Worm (Caenorhabditis elegans) whole organism, L1 larva: ENCODE results near the gene col-96.
A peak's percentile ranks its signal among the peaks of the same experiment; 100 is the strongest.

ENCODE experiments used
- F16B12.6 ChIP-seq: fragments of 150-350 bp; optimal IDR thresholded peaks from 2 replicates; lab custom pipeline; 2014; ENCODE audit warnings: missing biosample characterization, missing genetic modification characterization
- Y116A8C.19 ChIP-seq: sonication (generic microtip); optimal IDR thresholded peaks from 2 replicates; lab custom pipeline; 2016; ENCODE audit warnings: missing compliant biosample characterization, missing genetic modification characterization, borderline replicate concordance
- ama-1 ChIP-seq: fragments of 150-350 bp; optimal IDR thresholded peaks from 2 replicates; lab custom pipeline; 2014
- blmp-1 ChIP-seq: fragments of 150-350 bp; optimal IDR thresholded peaks from 2 replicates; lab custom pipeline; 2014; ENCODE audit warnings: missing biosample characterization, missing genetic modification characterization
- ceh-82 ChIP-seq, 3 experiments: fragments of 150-350 bp in 1 of 3; sonication (generic microtip) in 2 of 3; optimal IDR thresholded peaks; 2 replicates each; lab custom pipeline; 2014 to 2017; ENCODE audit warnings: missing biosample characterization in 3 of 3, missing genetic modification characterization in 3 of 3
- ceh-90 ChIP-seq: sonication (generic microtip); optimal IDR thresholded peaks from 2 replicates; lab custom pipeline; 2016; ENCODE audit warnings: missing genetic modification characterization, missing compliant biosample characterization
- ces-1 ChIP-seq: fragments of 150-350 bp; optimal IDR thresholded peaks from 2 replicates; lab custom pipeline; 2014; ENCODE audit warnings: missing biosample characterization, missing genetic modification reagents, missing genetic modification characterization
- dpl-1 ChIP-seq, 3 experiments: fragments of 150-350 bp in 2 of 3; sonication (generic microtip) in 1 of 3; optimal IDR thresholded peaks; 2 replicates each; lab custom pipeline; 2014 to 2017; ENCODE audit warnings: missing biosample characterization in 3 of 3, missing genetic modification characterization in 3 of 3, missing genetic modification reagents in 3 of 3
- efl-1 ChIP-seq, 4 experiments: fragments of 150-350 bp; optimal IDR thresholded peaks in 3 of 4; peaks in 1 of 4; 1 replicate in 1 of 4; 2 replicates in 3 of 4; lab custom pipeline; 2014; ENCODE audit warnings: missing biosample characterization in 2 of 4, missing genetic modification characterization in 2 of 4, missing genetic modification reagents in 2 of 4
- elt-2 ChIP-seq: sonication (generic microtip); optimal IDR thresholded peaks from 2 replicates; lab custom pipeline; 2016; ENCODE audit warnings: missing genetic modification characterization, mild to moderate bottlenecking, inconsistent platforms, missing compliant biosample characterization, missing genetic modification reagents
- elt-3 ChIP-seq, 6 experiments: fragments of 150-350 bp in 1 of 6; sonication (generic microtip); optimal IDR thresholded peaks; 2 replicates each; lab custom pipeline; 2017 to 2018; ENCODE audit warnings: missing biosample characterization in 6 of 6, missing genetic modification characterization in 6 of 6, inconsistent platforms in 1 of 6
- ets-5 ChIP-seq: fragments of 200-800 bp; sonication (Bioruptor generic); IDR thresholded peaks from 2 replicates; pipeline ENCODE4 v1.3.6; 2022; ENCODE audit warnings: missing genetic modification characterization, missing compliant biosample characterization
- grh-1 ChIP-seq: fragments of 200-800 bp; sonication (Bioruptor generic); IDR thresholded peaks from 2 replicates; pipeline ENCODE4 v1.3.6; 2022; ENCODE audit warnings: missing genetic modification reagents, missing genetic modification characterization, missing compliant biosample characterization
- hlh-4 ChIP-seq: sonication (generic microtip); optimal IDR thresholded peaks from 2 replicates; lab custom pipeline; 2016; ENCODE audit warnings: mild to moderate bottlenecking, missing genetic modification characterization, missing compliant biosample characterization
- isw-1 ChIP-seq: fragments of 200-800 bp; sonication (Bioruptor generic); IDR thresholded peaks from 2 replicates; pipeline ENCODE4 v1.3.6; 2022; ENCODE audit warnings: missing genetic modification characterization, missing compliant biosample characterization
- lin-15B ChIP-seq: fragments of 150-350 bp; sonication (generic microtip); optimal IDR thresholded peaks from 3 replicates; lab custom pipeline; 2014; ENCODE audit warnings: missing biosample characterization, missing genetic modification characterization
- mdl-1 ChIP-seq, 2 experiments: fragments of 150-350 bp; optimal IDR thresholded peaks; 2 replicates each; lab custom pipeline; 2014 to 2017; ENCODE audit warnings: missing biosample characterization in 2 of 2, missing genetic modification characterization in 2 of 2, inconsistent platforms in 1 of 2
- nhr-47 ChIP-seq: sonication (generic microtip); optimal IDR thresholded peaks from 2 replicates; lab custom pipeline; 2016; ENCODE audit warnings: mild to moderate bottlenecking, missing genetic modification characterization, moderate library complexity, missing compliant biosample characterization
- nhr-71 ChIP-seq: sonication (generic microtip); optimal IDR thresholded peaks from 2 replicates; lab custom pipeline; 2016; ENCODE audit warnings: mild to moderate bottlenecking, missing genetic modification characterization, moderate library complexity, missing compliant biosample characterization
- nhr-76 ChIP-seq: sonication (generic microtip); optimal IDR thresholded peaks from 2 replicates; lab custom pipeline; 2017; ENCODE audit warnings: missing biosample characterization, missing genetic modification characterization
- nhr-77 ChIP-seq: fragments of 150-350 bp; optimal IDR thresholded peaks from 2 replicates; lab custom pipeline; 2014; ENCODE audit warnings: missing biosample characterization, missing genetic modification characterization
- nhr-90 ChIP-seq: sonication (generic microtip); optimal IDR thresholded peaks from 2 replicates; lab custom pipeline; 2016; ENCODE audit warnings: mild to moderate bottlenecking, missing genetic modification characterization, missing compliant biosample characterization; ENCODE audit not compliant: poor library complexity
- rnt-1 ChIP-seq: sonication (generic microtip); optimal IDR thresholded peaks from 2 replicates; lab custom pipeline; 2016; ENCODE audit warnings: mild to moderate bottlenecking, missing genetic modification characterization, moderate library complexity, missing compliant biosample characterization
- skn-1 ChIP-seq: fragments of 150-350 bp; optimal IDR thresholded peaks from 2 replicates; lab custom pipeline; 2014; ENCODE audit warnings: missing biosample characterization, missing genetic modification characterization
- tbx-2 ChIP-seq: sonication (generic microtip); optimal IDR thresholded peaks from 2 replicates; lab custom pipeline; 2016; ENCODE audit warnings: missing genetic modification characterization, missing compliant biosample characterization
- unc-130 ChIP-seq: fragments of 150-350 bp; optimal IDR thresholded peaks from 2 replicates; lab custom pipeline; 2017; ENCODE audit warnings: missing biosample characterization, missing genetic modification characterization, inconsistent platforms
- unc-62 ChIP-seq: fragments of 150-350 bp; optimal IDR thresholded peaks from 2 replicates; lab custom pipeline; 2014; ENCODE audit warnings: missing biosample characterization, missing genetic modification reagents, missing genetic modification characterization
- unc-98 ChIP-seq: fragments of 200-800 bp; sonication (Bioruptor generic); IDR thresholded peaks from 2 replicates; pipeline ENCODE4 v1.3.6; 2022; ENCODE audit warnings: missing genetic modification characterization, missing compliant biosample characterization
- vab-15 ChIP-seq: sonication (generic microtip); optimal IDR thresholded peaks from 2 replicates; lab custom pipeline; 2017; ENCODE audit warnings: missing genotype, mild to moderate bottlenecking, missing genetic modification characterization, missing compliant biosample characterization
- xbp-1 ChIP-seq: sonication (generic microtip); optimal IDR thresholded peaks from 2 replicates; lab custom pipeline; 2016; ENCODE audit warnings: missing genetic modification characterization, missing compliant biosample characterization
- zip-4 ChIP-seq: fragments of 200-800 bp; sonication (Bioruptor generic); optimal IDR thresholded peaks from 2 replicates; lab custom pipeline; 2018; ENCODE audit warnings: mild to moderate bottlenecking, missing genetic modification characterization, moderate library complexity, missing compliant biosample characterization
- ztf-11 ChIP-seq, 2 experiments: sonication (generic microtip); optimal IDR thresholded peaks; 2 replicates each; lab custom pipeline; 2016 to 2017; ENCODE audit warnings: missing genetic modification characterization in 2 of 2, missing biosample characterization in 1 of 2, missing compliant biosample characterization in 1 of 2

The col-96 gene

DNA sequence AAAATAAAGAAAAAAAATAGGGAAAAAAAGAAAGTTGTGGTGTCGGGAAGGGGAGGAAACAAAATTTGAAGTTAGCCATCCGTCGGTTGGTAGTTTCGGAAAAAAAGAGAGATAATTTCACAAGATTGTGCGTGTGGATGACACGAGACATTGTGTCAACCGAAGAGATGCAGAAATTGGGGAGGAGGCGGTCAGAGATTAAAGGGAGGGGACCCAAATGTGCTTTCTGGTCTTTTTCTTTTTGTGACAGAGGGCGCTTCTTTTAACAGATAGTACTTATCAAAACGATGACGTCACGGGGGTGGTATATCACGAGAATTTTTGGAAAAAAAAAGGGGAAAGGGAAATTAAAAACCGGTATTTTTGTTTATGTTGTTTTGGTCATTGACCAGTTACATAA, 31.9 kb upstream of the col-96 start (continued):
- TF ChIP-seq ceh-82 (tag; optimal IDR thresholded peaks at IDR 0.05; lab: Kevin White, UChicago) (peak in 2 of 3 experiments; percentile 13 to 46), elt-3 (tag; optimal IDR thresholded peaks at IDR 0.05; lab: Kevin White, UChicago) (peak in 2 of 6 experiments; percentile 6 to 65), mdl-1 (tag; optimal IDR thresholded peaks at IDR 0.05; lab: Kevin White, UChicago) (peak in 1 of 2 experiments; percentile 11), rnt-1 (tag; lab: Kevin White, UChicago) (peak; percentile 76), skn-1 (tag; lab: Kevin White, UChicago) (peak; percentile 14), unc-130 (tag; lab: Kevin White, UChicago) (peak; percentile 25), zip-4 (GFP tag; lab: Kevin White, UChicago) (no peak), dpl-1 (GFP tag; optimal IDR thresholded peaks at IDR 0.05; lab: Kevin White, UChicago) (peak; percentile 29 to 44 (median 29)), isw-1 (GFP tag; lab: Robert Waterston, UW) (peak; percentile 20; the same call in 1 of the 2 replicates), nhr-90 (tag; lab: Kevin White, UChicago) (peak; percentile 8), blmp-1 (peak; percentile 84), tbx-2 (tag; lab: Kevin White, UChicago) (peak; percentile 50), ets-5 (GFP tag; lab: Robert Waterston, UW) (no peak)

DNA sequence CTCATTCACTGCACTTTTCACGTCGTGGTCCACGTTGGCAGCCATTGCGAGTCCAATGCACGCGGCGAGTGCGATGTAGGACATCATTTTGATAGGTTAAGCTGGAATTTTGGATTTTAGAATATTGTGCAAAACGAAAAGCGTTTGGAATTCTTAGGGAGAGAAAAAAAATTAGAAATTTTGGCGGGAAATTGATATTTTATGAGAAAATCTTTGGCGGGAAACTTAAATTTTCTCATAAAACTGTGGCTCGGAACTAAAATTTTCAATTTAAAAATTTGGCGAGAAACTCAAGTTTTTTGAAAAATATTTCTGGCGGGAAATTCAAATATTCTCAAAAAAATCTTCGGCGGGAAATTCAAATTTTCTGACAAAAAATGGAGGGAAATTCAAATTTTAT, 31.0 kb upstream of the col-96 start, which contains the start of gene sup-1:
TSS of gene sup-1 (minus strand) at position 101 of the 400 bp plus-strand sequence.
- TF ChIP-seq ama-1 (lab: Kevin White, UChicago) (no peak), xbp-1 (no peak), ceh-90 (tag; lab: Kevin White, UChicago) (no peak)

DNA sequence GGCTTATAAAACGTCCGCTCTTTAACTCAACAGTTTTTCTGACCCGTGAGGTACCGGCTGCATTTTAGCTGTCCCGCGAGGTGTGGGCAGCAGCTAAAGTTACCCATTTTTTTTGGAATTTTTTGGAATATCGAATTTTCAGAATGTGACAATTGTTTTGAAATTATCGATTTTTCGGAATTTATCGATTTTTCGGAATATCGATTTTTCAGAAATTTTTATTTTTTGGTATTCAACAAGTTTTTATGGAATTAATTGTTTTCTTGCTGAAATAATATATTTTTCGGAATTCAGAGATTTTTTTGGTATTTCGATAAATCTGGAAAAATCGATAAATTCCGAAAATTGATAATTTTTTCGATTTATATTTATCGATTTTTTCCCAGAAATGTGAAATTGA, 26.4 kb upstream of the col-96 start:
- no peak for TF ChIP-seq unc-130 (tag; lab: Kevin White, UChicago)
- no peak for TF ChIP-seq ztf-11 (tag; optimal IDR thresholded peaks at IDR 0.05; lab: Kevin White, UChicago)
- TF ChIP-seq tbx-2 (tag; lab: Kevin White, UChicago): no peak

DNA sequence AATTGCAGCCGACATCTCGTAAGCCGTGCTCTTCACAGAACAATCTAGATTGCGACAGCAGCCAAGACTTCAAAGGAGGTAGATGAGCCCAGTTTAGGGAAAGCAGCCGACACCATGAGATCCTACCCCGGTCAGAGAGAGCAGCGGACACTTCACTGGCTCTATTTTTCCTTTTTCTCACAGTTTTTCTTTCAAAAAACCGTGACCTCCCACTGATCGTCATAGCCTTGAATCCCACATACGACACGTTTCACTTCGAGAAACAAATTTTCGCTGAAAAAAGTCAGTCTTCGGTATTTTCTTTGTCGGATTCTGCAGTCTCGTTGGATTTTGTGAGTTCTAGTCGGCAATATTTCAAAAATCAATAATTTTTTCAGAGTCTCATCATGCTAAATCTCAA, 25.5 kb upstream of the col-96 start, which contains the start of gene Y41C4A.21:
TSS of gene Y41C4A.21 (plus strand) at position 301 of the 400 bp plus-strand sequence.
- TF ChIP-seq elt-3 (tag; optimal IDR thresholded peaks at IDR 0.05; lab: Kevin White, UChicago): no peak
- no peak for TF ChIP-seq nhr-76 (tag; lab: Kevin White, UChicago)
- TF ChIP-seq F16B12.6: no peak
- no peak for TF ChIP-seq grh-1
- TF ChIP-seq vab-15: no peak
- TF ChIP-seq blmp-1: no peak
- TF ChIP-seq unc-98 (GFP tag; lab: Robert Waterston, UW): no peak
- TF ChIP-seq unc-62 (GFP tag; lab: Kevin White, UChicago): no peak
- no peak for TF ChIP-seq skn-1 (tag; lab: Kevin White, UChicago)
- TF ChIP-seq ces-1 (GFP tag; lab: Kevin White, UChicago): no peak
- no peak for TF ChIP-seq tbx-2 (tag; lab: Kevin White, UChicago)
- TF ChIP-seq elt-2 (tag; lab: Kevin White, UChicago): no peak
- no peak for TF ChIP-seq nhr-47 (tag; lab: Kevin White, UChicago)
- no peak for TF ChIP-seq nhr-71
- no peak for TF ChIP-seq xbp-1
- TF ChIP-seq ceh-90 (tag; lab: Kevin White, UChicago): no peak
- no peak for TF ChIP-seq hlh-4
- TF ChIP-seq, all 84 proteins: peak for 0

DNA sequence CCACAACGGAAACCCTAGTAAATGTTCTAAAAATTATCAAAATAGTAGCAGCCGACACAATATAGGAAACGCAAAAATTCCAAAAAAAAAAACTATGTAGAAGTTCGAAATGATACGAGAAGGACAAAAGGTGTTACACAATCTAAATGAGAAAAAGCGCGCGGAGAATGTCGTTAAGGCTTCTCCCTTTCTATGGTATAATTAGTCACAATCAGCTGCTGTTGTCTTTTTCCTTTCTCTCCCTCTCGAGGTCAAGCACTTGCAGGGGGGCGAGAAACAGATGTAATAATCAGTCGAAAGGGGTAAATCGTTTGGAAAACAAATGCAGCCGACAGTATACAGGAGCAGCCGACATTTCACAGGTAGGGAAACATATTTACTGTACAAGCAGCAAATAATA, 24.9 kb upstream of the col-96 start:
- TF ChIP-seq zip-4 (GFP tag; lab: Kevin White, UChicago) (no peak), efl-1 (optimal IDR thresholded peaks at IDR 0.05; lab: Kevin White, UChicago) (no peak), efl-1 (GFP tag; optimal IDR thresholded peaks at IDR 0.05 in 1 of 2; lab: Kevin White, UChicago) (peak in 1 of 2 experiments; percentile 69), lin-15B (tag; lab: Kevin White, UChicago) (no peak), blmp-1 (peak; percentile 56), nhr-77 (tag; lab: Kevin White, UChicago) (no peak), Y116A8C.19 (tag; lab: Kevin White, UChicago) (no peak)
- TF ChIP-seq, all 84 proteins: peak for 2
